Worm (Caenorhabditis elegans) whole organism, L2 larva: ENCODE results near the gene samt-1.

Source experiments
- R02D3.7 ChIP-seq: fragments of 150-350 bp; optimal IDR thresholded peaks from 2 replicates; lab custom pipeline; 2014; ENCODE audit warnings: missing biosample characterization, missing genetic modification characterization
- Y55F3AM.14 ChIP-seq: fragments of 200-800 bp; sonication (Bioruptor generic); optimal IDR thresholded peaks from 2 replicates; lab custom pipeline; 2018; ENCODE audit warnings: mild to moderate bottlenecking, missing genetic modification characterization, missing compliant biosample characterization
- aly-2 ChIP-seq: fragments of 150-350 bp; optimal IDR thresholded peaks from 2 replicates; lab custom pipeline; 2014; ENCODE audit warnings: missing biosample characterization, missing genetic modification characterization

ce11 chrIV:2960242-2960641 lies 29.0 kb downstream of the samt-1 start:
- TF ChIP-seq aly-2 (tag; lab: Kevin White, UChicago): no peak
- TF ChIP-seq Y55F3AM.14: no peak
- TF ChIP-seq R02D3.7 (tag; lab: Kevin White, UChicago): no peak
